Fruit fly (Drosophila melanogaster) whole organism, embryonic: ENCODE results near the gene Nnp-1.
A peak's percentile ranks its signal among the peaks of the same experiment; 100 is the strongest.

Source experiments
- Adf1 ChIP-seq: fragments of 200-800 bp; sonication (Bioruptor generic); IDR thresholded peaks from 2 replicates; pipeline ENCODE4 v1.3.6; 2022; ENCODE audit warnings: missing biosample characterization, missing genetic modification characterization
- B-H2 ChIP-seq: fragments of 200-800 bp; sonication (Bioruptor generic); optimal IDR thresholded peaks from 2 replicates; lab custom pipeline; 2018; ENCODE audit warnings: missing biosample characterization, mild to moderate bottlenecking, missing genetic modification characterization
- BEAF-32 ChIP-seq: fragments of 200-800 bp; sonication (Bioruptor generic); optimal IDR thresholded peaks from 3 replicates; lab custom pipeline; 2017; ENCODE audit warnings: missing biosample characterization, missing genetic modification characterization, mild to moderate bottlenecking, moderate library complexity, missing genetic modification reagents
- CG10267 ChIP-seq: fragments of 200-800 bp; sonication (Bioruptor generic); optimal IDR thresholded peaks from 2 replicates; lab custom pipeline; 2018; ENCODE audit warnings: missing biosample characterization, mild to moderate bottlenecking, missing genetic modification characterization, moderate library complexity
- CG10979 ChIP-seq: fragments of 200-800 bp; sonication (Bioruptor generic); optimal IDR thresholded peaks from 2 replicates; lab custom pipeline; 2018; ENCODE audit warnings: missing biosample characterization, mild to moderate bottlenecking, missing genetic modification characterization, moderate library complexity
- CG11504 ChIP-seq: fragments of 200-800 bp; sonication (Bioruptor generic); optimal IDR thresholded peaks from 3 replicates; lab custom pipeline; 2019; ENCODE audit warnings: missing biosample characterization, mild to moderate bottlenecking, missing genetic modification characterization, moderate library complexity
- CG12659 ChIP-seq: fragments of 200-800 bp; sonication (Bioruptor generic); optimal IDR thresholded peaks from 3 replicates; lab custom pipeline; 2017; ENCODE audit warnings: mild to moderate bottlenecking, missing biosample characterization, missing genetic modification reagents, missing genetic modification characterization
- CG12744 ChIP-seq: fragments of 200-800 bp; sonication (Bioruptor generic); optimal IDR thresholded peaks from 2 replicates; lab custom pipeline; 2016; ENCODE audit warnings: missing biosample characterization, missing genetic modification characterization
- CG13287 ChIP-seq: fragments of 200-800 bp; sonication (Bioruptor generic); IDR thresholded peaks from 2 replicates; pipeline ENCODE4 v1.3.6; 2022; ENCODE audit warnings: missing biosample characterization, missing genetic modification characterization; ENCODE audit not compliant: partially characterized antibody
- CG13424 ChIP-seq: fragments of 200-800 bp; sonication (Bioruptor generic); optimal IDR thresholded peaks from 2 replicates; lab custom pipeline; 2019; ENCODE audit warnings: missing biosample characterization, mild to moderate bottlenecking, missing genetic modification characterization, moderate library complexity
- CG1529 ChIP-seq: fragments of 200-800 bp; sonication (Bioruptor generic); optimal IDR thresholded peaks from 3 replicates; lab custom pipeline; 2018; ENCODE audit warnings: missing biosample characterization, missing genetic modification characterization
- CG15479 ChIP-seq: fragments of 200-800 bp; sonication (Bioruptor generic); optimal IDR thresholded peaks from 3 replicates; lab custom pipeline; 2019; ENCODE audit warnings: missing biosample characterization, mild to moderate bottlenecking, missing genetic modification characterization, moderate library complexity
- CG15514 ChIP-seq: fragments of 200-800 bp; sonication (Bioruptor generic); optimal IDR thresholded peaks from 3 replicates; lab custom pipeline; 2017; ENCODE audit warnings: missing biosample characterization, missing genetic modification characterization, mild to moderate bottlenecking, moderate library complexity, missing genetic modification reagents
- CG1602 ChIP-seq: fragments of 200-800 bp; sonication (Bioruptor generic); optimal IDR thresholded peaks from 3 replicates; lab custom pipeline; 2016; ENCODE audit warnings: missing biosample characterization, missing genetic modification characterization
- CG17385 ChIP-seq: fragments of 200-800 bp; sonication (Bioruptor generic); optimal IDR thresholded peaks from 3 replicates; lab custom pipeline; 2018; ENCODE audit warnings: missing biosample characterization, mild to moderate bottlenecking, missing genetic modification characterization
- CG2120 ChIP-seq: fragments of 200-800 bp; sonication (Bioruptor generic); optimal IDR thresholded peaks from 3 replicates; lab custom pipeline; 2016; ENCODE audit warnings: missing biosample characterization, missing genetic modification characterization
- CG2712 ChIP-seq: fragments of 200-800 bp; optimal IDR thresholded peaks from 3 replicates; lab custom pipeline; 2019; ENCODE audit warnings: missing biosample characterization, mild to moderate bottlenecking, missing genetic modification characterization, moderate library complexity
- CG3281 ChIP-seq: fragments of 200-800 bp; sonication (Bioruptor generic); optimal IDR thresholded peaks from 3 replicates; lab custom pipeline; 2017; ENCODE audit warnings: missing biosample characterization, mild to moderate bottlenecking, missing genetic modification characterization
- CG3847 ChIP-seq: fragments of 200-800 bp; sonication (Bioruptor generic); IDR thresholded peaks from 2 replicates; pipeline ENCODE4 v1.3.6; 2022; ENCODE audit warnings: missing biosample characterization, missing genetic modification characterization
- CG6689 ChIP-seq: fragments of 200-800 bp; sonication (Bioruptor generic); IDR thresholded peaks from 2 replicates; pipeline ENCODE4 v1.3.6; 2022; ENCODE audit warnings: missing biosample characterization, missing genetic modification characterization
- CG7839 ChIP-seq: fragments of 200-800 bp; sonication (Bioruptor generic); optimal IDR thresholded peaks from 3 replicates; lab custom pipeline; 2018; ENCODE audit warnings: missing biosample characterization, mild to moderate bottlenecking, missing genetic modification characterization, moderate library complexity
- CG7928 ChIP-seq: fragments of 200-800 bp; sonication (Bioruptor generic); optimal IDR thresholded peaks from 2 replicates; lab custom pipeline; 2017; ENCODE audit warnings: missing biosample characterization, mild to moderate bottlenecking, missing genetic modification characterization
- CG7987 ChIP-seq: fragments of 200-800 bp; sonication (Bioruptor generic); optimal IDR thresholded peaks from 2 replicates; lab custom pipeline; 2018; ENCODE audit warnings: missing biosample characterization, mild to moderate bottlenecking, missing genetic modification characterization, moderate library complexity
- CG9932 ChIP-seq: fragments of 200-800 bp; sonication (Bioruptor generic); IDR thresholded peaks from 2 replicates; pipeline ENCODE4 v1.3.6; 2022; ENCODE audit warnings: missing biosample characterization, missing genetic modification characterization
- CoRest ChIP-seq: fragments of 200-800 bp; sonication (Bioruptor generic); optimal IDR thresholded peaks from 3 replicates; lab custom pipeline; 2018; ENCODE audit warnings: missing biosample characterization, mild to moderate bottlenecking, missing genetic modification characterization, moderate library complexity
- E2f1 ChIP-seq: fragments of 200-800 bp; sonication (Bioruptor generic); IDR thresholded peaks from 2 replicates; pipeline ENCODE4 v1.3.6; 2022; ENCODE audit warnings: missing biosample characterization, missing genetic modification characterization
- Ets97D ChIP-seq: fragments of 200-800 bp; sonication (Bioruptor generic); optimal IDR thresholded peaks from 3 replicates; lab custom pipeline; 2016; ENCODE audit warnings: missing biosample characterization, missing genetic modification characterization
- Fer1 ChIP-seq: fragments of 200-800 bp; sonication (Bioruptor generic); optimal IDR thresholded peaks from 2 replicates; lab custom pipeline; 2017; ENCODE audit warnings: missing biosample characterization, mild to moderate bottlenecking, missing genetic modification characterization
- Lpt ChIP-seq: fragments of >200 bp; optimal IDR thresholded peaks from 2 replicates; lab custom pipeline; 2018; ENCODE audit warnings: missing biosample characterization, missing genetic modification characterization
- MBD-R2 ChIP-seq: fragments of 200-800 bp; sonication (Bioruptor generic); IDR thresholded peaks from 2 replicates; pipeline ENCODE4 v1.3.6; 2022; ENCODE audit warnings: missing biosample characterization, missing genetic modification characterization
- Nf-YC ChIP-seq: fragments of 200-800 bp; optimal IDR thresholded peaks from 3 replicates; lab custom pipeline; 2019; ENCODE audit warnings: missing biosample characterization, mild to moderate bottlenecking, missing genetic modification characterization, moderate library complexity
- Pdp1 ChIP-seq, 2 experiments: fragments of 200-800 bp; sonication (Bioruptor generic); optimal IDR thresholded peaks; 3 replicates each; lab custom pipeline; 2016; ENCODE audit warnings: missing biosample characterization in 2 of 2, missing genetic modification characterization in 2 of 2, mild to moderate bottlenecking in 1 of 2, moderate library complexity in 1 of 2
- Sry-β ChIP-seq: fragments of 200-800 bp; sonication (Bioruptor generic); optimal IDR thresholded peaks from 2 replicates; lab custom pipeline; 2018; ENCODE audit warnings: missing biosample characterization, mild to moderate bottlenecking, missing genetic modification characterization, moderate library complexity
- Stat92E ChIP-seq, 3 experiments: fragments of >200 bp in 2 of 3; fragments of 200-800 bp in 1 of 3; sonication (Bioruptor generic) in 1 of 3; optimal IDR thresholded peaks; 2 replicates each; lab custom pipeline; 2017 to 2019; ENCODE audit warnings: missing biosample characterization in 3 of 3, missing genetic modification characterization in 3 of 3, mild to moderate bottlenecking in 1 of 3, moderate library complexity in 1 of 3
- Xbp1 ChIP-seq: fragments of 200-800 bp; sonication (Bioruptor generic); optimal IDR thresholded peaks from 3 replicates; lab custom pipeline; 2016; ENCODE audit warnings: missing biosample characterization, mild to moderate bottlenecking, missing genetic modification characterization
- crp ChIP-seq, 2 experiments: fragments of 200-800 bp; sonication (Bioruptor generic); optimal IDR thresholded peaks; 2 replicates in 1 of 2; 3 replicates in 1 of 2; lab custom pipeline; 2017; ENCODE audit warnings: missing biosample characterization in 2 of 2, missing genetic modification characterization in 2 of 2, mild to moderate bottlenecking in 1 of 2, moderate library complexity in 1 of 2
- dpn ChIP-seq, 2 experiments: fragments of 200-800 bp; sonication (Bioruptor generic); optimal IDR thresholded peaks; 3 replicates each; lab custom pipeline; 2016; ENCODE audit warnings: missing biosample characterization in 2 of 2, missing genetic modification characterization in 2 of 2
- fru ChIP-seq: fragments of >200 bp; optimal IDR thresholded peaks from 2 replicates; lab custom pipeline; 2017
- gem ChIP-seq: fragments of 200-800 bp; sonication (Bioruptor generic); optimal IDR thresholded peaks from 2 replicates; lab custom pipeline; 2019; ENCODE audit warnings: missing biosample characterization, mild to moderate bottlenecking, missing genetic modification characterization, moderate library complexity
- gfzf ChIP-seq: fragments of 200-800 bp; sonication (Bioruptor generic); optimal IDR thresholded peaks from 2 replicates; lab custom pipeline; 2016; ENCODE audit warnings: missing biosample characterization, mild to moderate bottlenecking, missing genetic modification characterization, moderate library complexity
- mirr ChIP-seq: fragments of 200-800 bp; sonication (Bioruptor generic); optimal IDR thresholded peaks from 3 replicates; lab custom pipeline; 2018; ENCODE audit warnings: missing biosample characterization, mild to moderate bottlenecking, missing genetic modification characterization
- p53 ChIP-seq: fragments of 200-800 bp; sonication (Bioruptor generic); optimal IDR thresholded peaks from 2 replicates; lab custom pipeline; 2016; ENCODE audit warnings: missing biosample characterization, missing genetic modification characterization
- pzg ChIP-seq: fragments of 200-800 bp; sonication (Bioruptor generic); optimal IDR thresholded peaks from 3 replicates; lab custom pipeline; 2018; ENCODE audit warnings: missing biosample characterization, mild to moderate bottlenecking, missing genetic modification characterization, moderate library complexity
- rib ChIP-seq: fragments of 200-800 bp; sonication (Bioruptor generic); IDR thresholded peaks from 2 replicates; pipeline ENCODE4 v1.3.6; 2022; ENCODE audit warnings: missing biosample characterization, missing genetic modification characterization
- row ChIP-seq: fragments of 200-800 bp; sonication (Bioruptor generic); IDR thresholded peaks from 3 replicates; pipeline ENCODE4 v1.3.6; 2022; ENCODE audit warnings: missing biosample characterization, missing genetic modification characterization
- scrt ChIP-seq: fragments of 200-800 bp; sonication (Bioruptor generic); optimal IDR thresholded peaks from 2 replicates; lab custom pipeline; 2018; ENCODE audit warnings: missing biosample characterization, mild to moderate bottlenecking, missing genetic modification characterization, moderate library complexity
- sug ChIP-seq: fragments of 200-800 bp; optimal IDR thresholded peaks from 2 replicates; lab custom pipeline; 2019; ENCODE audit warnings: missing biosample characterization, mild to moderate bottlenecking, missing genetic modification characterization, moderate library complexity
- tap ChIP-seq: fragments of 200-800 bp; optimal IDR thresholded peaks from 3 replicates; lab custom pipeline; 2019; ENCODE audit warnings: missing biosample characterization, mild to moderate bottlenecking, missing genetic modification characterization, moderate library complexity
- trem ChIP-seq: fragments of 200-800 bp; optimal IDR thresholded peaks from 3 replicates; lab custom pipeline; 2019; ENCODE audit warnings: missing biosample characterization, mild to moderate bottlenecking, missing genetic modification characterization, moderate library complexity
- unc-4 ChIP-seq: fragments of 200-800 bp; sonication (Bioruptor generic); IDR thresholded peaks from 2 replicates; pipeline ENCODE4 v1.3.6; 2022; ENCODE audit warnings: missing biosample characterization, missing genetic modification characterization; ENCODE audit not compliant: partially characterized antibody

Gene Nnp-1

DNA sequence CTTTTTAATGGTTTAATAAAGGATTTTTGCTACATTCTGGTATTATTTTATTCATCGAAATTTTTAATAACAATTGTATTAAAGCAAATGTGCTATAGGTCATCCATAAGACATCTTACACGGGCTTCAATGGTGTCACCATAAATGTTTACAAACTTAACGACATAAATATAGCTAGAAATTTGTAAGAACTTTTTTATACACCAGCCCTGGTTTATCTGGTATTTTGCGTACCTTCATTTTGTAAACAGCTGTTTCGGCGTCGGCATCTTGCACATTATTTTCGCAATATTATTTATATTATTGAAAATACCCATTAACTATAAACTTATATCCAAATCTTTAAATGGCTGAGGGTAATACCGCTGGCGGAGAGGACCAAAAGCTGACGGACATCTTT is 1.4 kb upstream of the Nnp-1 start, which contains the start of gene Tap42:
TSS of gene Tap42 (plus strand) at position 240 of the 400 bp plus-strand sequence.
- TF ChIP-seq CG6689 (GFP tag; lab: Robert Waterston, UW) (no peak), CG2712 (peak; percentile 38), CG7928 (GFP tag; lab: Kevin White, UChicago) (peak; percentile 89), BEAF-32 (peak; percentile 10), CG13287 (GFP tag; lab: Robert Waterston, UW) (peak; percentile 24; the same call in 1 of the 2 replicates), CG2120 (peak; percentile 62), trem (tag; lab: Kevin White, UChicago) (peak; percentile 22), CoRest (peak; percentile 50), Adf1 (GFP tag; lab: Robert Waterston, UW) (peak; percentile 25; the same call in 1 of the 2 replicates), CG3847 (no peak), CG7839 (tag; lab: Kevin White, UChicago) (peak; percentile 12), CG15479 (GFP tag; lab: Kevin White, UChicago) (peak; percentile 24), E2f1 (GFP tag; lab: Robert Waterston, UW) (no peak), CG1602 (GFP tag; lab: Kevin White, UChicago) (peak; percentile 4), unc-4 (GFP tag; lab: Robert Waterston, UW) (no peak), CG1529 (GFP tag; lab: Kevin White, UChicago) (no peak), CG13424 (peak; percentile 49), CG7987 (GFP tag; lab: Kevin White, UChicago) (peak; percentile 5), Stat92E (GFP tag; optimal IDR thresholded peaks at IDR 0.05; lab: Kevin White, UChicago) (no peak), MBD-R2 (GFP tag; lab: Robert Waterston, UW) (peak; percentile 76), Pdp1 (GFP tag; optimal IDR thresholded peaks at IDR 0.05; lab: Kevin White, UChicago) (no peak), pzg (GFP tag; lab: Kevin White, UChicago) (peak; percentile 45), CG9932 (GFP tag; lab: Robert Waterston, UW) (peak; percentile 53), Ets97D (GFP tag; lab: Kevin White, UChicago) (no peak), Sry-β (GFP tag; lab: Kevin White, UChicago) (peak; percentile 79), CG11504 (tag; lab: Kevin White, UChicago) (peak; percentile 43), CG10979 (tag; lab: Kevin White, UChicago) (peak; percentile 29), gem (tag; lab: Kevin White, UChicago) (peak; percentile 51), B-H2 (GFP tag; lab: Kevin White, UChicago) (peak; percentile 26), CG3281 (GFP tag; lab: Kevin White, UChicago) (peak; percentile 46), CG17385 (peak; percentile 3), CG12659 (peak; percentile 53), tap (tag; lab: Kevin White, UChicago) (no peak), rib (peak; percentile 81; the same call in 1 of the 2 replicates), Fer1 (GFP tag; lab: Kevin White, UChicago) (peak; percentile 52), dpn (GFP tag; optimal IDR thresholded peaks at IDR 0.05; lab: Kevin White, UChicago) (peak in 1 of 2 experiments; percentile 6), Xbp1 (GFP tag; lab: Kevin White, UChicago) (peak; percentile 28), scrt (GFP tag; lab: Kevin White, UChicago) (peak; percentile 25), fru (lab: Kevin White, UChicago) (no peak), CG15514 (GFP tag; lab: Kevin White, UChicago) (peak; percentile 54), Nf-YC (tag; lab: Kevin White, UChicago) (peak; percentile 34), CG12744 (GFP tag; lab: Kevin White, UChicago) (peak; percentile 13), row (peak; percentile 71), gfzf (GFP tag; lab: Kevin White, UChicago) (peak; percentile 20), sug (tag; lab: Kevin White, UChicago) (peak; percentile 48), Lpt (GFP tag; lab: Kevin White, UChicago) (no peak), CG10267 (tag; lab: Kevin White, UChicago) (peak; percentile 49), p53 (no peak), mirr (GFP tag; lab: Kevin White, UChicago) (no peak), crp (GFP tag; optimal IDR thresholded peaks at IDR 0.05; lab: Kevin White, UChicago) (peak; percentile 27 to 90)
